Worm (Caenorhabditis elegans) whole organism, midembryonic: ENCODE data around the gene C05C8.7.

Experiments
- T22C8.4 ChIP-seq: fragments of 200-800 bp; sonication (Bioruptor generic); IDR thresholded peaks from 2 replicates; pipeline ENCODE4 v1.3.6; 2022; ENCODE audit warnings: missing genetic modification characterization, missing compliant biosample characterization
- cog-1 ChIP-seq: sonication (generic microtip); optimal IDR thresholded peaks from 2 replicates; lab custom pipeline; 2016; ENCODE audit warnings: missing genetic modification characterization, missing compliant biosample characterization
- flt-1 ChIP-seq: fragments of 200-800 bp; sonication (Bioruptor generic); IDR thresholded peaks from 2 replicates; pipeline ENCODE4 v1.3.6; 2022; ENCODE audit warnings: missing genetic modification characterization, missing compliant biosample characterization
- klf-2 ChIP-seq: fragments of 200-800 bp; sonication (Bioruptor generic); conservative IDR thresholded peaks from 2 replicates; pipeline ENCODE4 v1.3.6; 2022; ENCODE audit warnings: missing genetic modification reagents, missing genetic modification characterization, missing compliant biosample characterization
- med-1 ChIP-seq: sonication (generic microtip); optimal IDR thresholded peaks from 2 replicates; lab custom pipeline; 2017; ENCODE audit warnings: missing genetic modification characterization, mild to moderate bottlenecking, missing compliant biosample characterization, antibody characterized with exemption, missing genetic modification reagents; ENCODE audit not compliant: insufficient read depth
- ref-1 ChIP-seq: fragments of 200-800 bp; sonication (Bioruptor generic); conservative IDR thresholded peaks from 2 replicates; pipeline ENCODE4 v1.3.6; 2022; ENCODE audit warnings: missing genetic modification reagents, missing genetic modification characterization, missing compliant biosample characterization
- tab-1 ChIP-seq: fragments of 200-800 bp; sonication (Bioruptor generic); IDR thresholded peaks from 2 replicates; pipeline ENCODE4 v1.3.6; 2022; ENCODE audit warnings: missing genetic modification characterization, missing compliant biosample characterization
- ztf-23 ChIP-seq: fragments of 200-800 bp; sonication (Bioruptor generic); IDR thresholded peaks from 2 replicates; pipeline ENCODE4 v1.3.6; 2022; ENCODE audit warnings: missing genetic modification reagents, missing genetic modification characterization, missing compliant biosample characterization
- ztf-29 ChIP-seq: fragments of 200-800 bp; sonication (Bioruptor generic); IDR thresholded peaks from 2 replicates; pipeline ENCODE4 v1.3.6; 2022; ENCODE audit warnings: missing genetic modification reagents, missing genetic modification characterization, missing compliant biosample characterization

Gene C05C8.7

DNA sequence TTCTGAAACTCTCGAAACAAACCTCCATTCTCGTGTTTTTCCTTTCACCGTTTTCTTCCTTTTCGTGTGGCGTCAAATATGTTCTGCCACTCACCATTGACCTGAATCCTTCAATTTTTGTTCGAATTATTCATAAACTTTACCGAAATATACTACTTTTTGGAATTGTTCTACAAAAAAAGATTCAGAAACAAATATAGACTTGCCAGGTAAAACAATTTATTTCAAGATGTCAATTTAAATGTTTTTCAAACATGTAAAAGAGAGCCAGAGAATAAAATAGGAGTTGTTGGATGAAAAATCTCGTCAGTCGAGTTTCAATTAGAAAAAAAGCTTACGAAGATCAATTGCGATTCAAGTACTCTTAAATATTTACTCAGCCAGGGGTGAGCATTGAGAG is 53.3 kb downstream of the C05C8.7 start, which contains the start of gene F09G2.8:
Gene F09G2.8 (minus strand): TSS at position 101 of the 400 bp plus-strand sequence.
- TF ChIP-seq ref-1 (GFP tag; lab: Robert Waterston, UW) (no peak), klf-2 (GFP tag; lab: Robert Waterston, UW) (no peak), ztf-29 (GFP tag; lab: Robert Waterston, UW) (no peak), T22C8.4 (GFP tag; lab: Robert Waterston, UW) (no peak), tab-1 (GFP tag; lab: Robert Waterston, UW) (no peak), med-1 (no peak), cog-1 (tag; lab: Kevin White, UChicago) (no peak), flt-1 (GFP tag; lab: Robert Waterston, UW) (no peak), ztf-23 (no peak)
